Fruit fly (Drosophila melanogaster) S2 (cell line): Measurements from ENCODE around the gene RpS15Aa.

ENCODE experiments used
- CG8478 ChIP-seq: fragments of >200 bp; optimal IDR thresholded peaks from 2 replicates; lab custom pipeline; 2018
- CTCF ChIP-seq, 2 experiments: fragments of >200 bp; optimal IDR thresholded peaks; 2 replicates each; lab custom pipeline; 2018

dm6 chrX:13310764-13311163 lies 26.7 kb downstream of the RpS15Aa start:
- no peak for TF ChIP-seq CG8478 (lab: Kevin White, UChicago)
- TF ChIP-seq CTCF (optimal IDR thresholded peaks at IDR 0.05; lab: Kevin White, UChicago), result no peak
